Fruit fly (Drosophila melanogaster) whole organism, embryonic: ENCODE results near the gene CG8301.
A peak's percentile ranks its signal among the peaks of the same experiment; 100 is the strongest.

ENCODE experiments used
- Ada2b ChIP-seq: fragments of 200-800 bp; sonication (Bioruptor generic); IDR thresholded peaks from 2 replicates; pipeline ENCODE4 v1.3.6; 2022; ENCODE audit warnings: missing biosample characterization, missing genetic modification characterization
- Antp ChIP-seq: fragments of 200-800 bp; sonication (Bioruptor generic); optimal IDR thresholded peaks from 3 replicates; lab custom pipeline; 2016; ENCODE audit warnings: missing biosample characterization, missing genetic modification characterization
- CG12104 ChIP-seq: fragments of 200-800 bp; sonication (Bioruptor generic); optimal IDR thresholded peaks from 3 replicates; lab custom pipeline; 2016; ENCODE audit warnings: missing biosample characterization, missing genetic modification characterization
- CG13287 ChIP-seq: fragments of 200-800 bp; sonication (Bioruptor generic); IDR thresholded peaks from 2 replicates; pipeline ENCODE4 v1.3.6; 2022; ENCODE audit warnings: missing biosample characterization, missing genetic modification characterization; ENCODE audit not compliant: partially characterized antibody
- CG1792 ChIP-seq: fragments of 200-800 bp; sonication (Bioruptor generic); optimal IDR thresholded peaks from 2 replicates; lab custom pipeline; 2016; ENCODE audit warnings: missing biosample characterization, missing genetic modification characterization
- CG3065 ChIP-seq: fragments of 200-800 bp; sonication (Bioruptor generic); optimal IDR thresholded peaks from 2 replicates; lab custom pipeline; 2016; ENCODE audit warnings: missing biosample characterization, missing genetic modification characterization
- CG32772 ChIP-seq: fragments of 200-800 bp; sonication (Bioruptor generic); IDR thresholded peaks from 2 replicates; pipeline ENCODE4 v1.3.6; 2022; ENCODE audit warnings: missing biosample characterization, missing genetic modification characterization
- CG4328 ChIP-seq: fragments of 200-800 bp; sonication (Bioruptor generic); optimal IDR thresholded peaks from 3 replicates; lab custom pipeline; 2017; ENCODE audit warnings: missing biosample characterization, missing genetic modification reagents, missing genetic modification characterization
- CG4424 ChIP-seq: fragments of 200-800 bp; sonication (Bioruptor generic); optimal IDR thresholded peaks from 3 replicates; lab custom pipeline; 2016; ENCODE audit warnings: missing biosample characterization, missing genetic modification characterization
- CG4707 ChIP-seq: fragments of 200-800 bp; sonication (Bioruptor generic); optimal IDR thresholded peaks from 2 replicates; lab custom pipeline; 2018; ENCODE audit warnings: missing biosample characterization, mild to moderate bottlenecking, missing genetic modification characterization, moderate library complexity
- CG4730 ChIP-seq: fragments of 200-800 bp; sonication (Bioruptor generic); IDR thresholded peaks from 2 replicates; pipeline ENCODE4 v1.3.6; 2022; ENCODE audit warnings: missing biosample characterization, missing genetic modification characterization
- CG4854 ChIP-seq: fragments of 200-800 bp; sonication (Bioruptor generic); optimal IDR thresholded peaks from 2 replicates; lab custom pipeline; 2016; ENCODE audit warnings: missing biosample characterization, missing genetic modification characterization, inconsistent platforms
- CG7357 ChIP-seq: fragments of 200-800 bp; sonication (Bioruptor generic); IDR thresholded peaks from 3 replicates; pipeline ENCODE4 v1.3.6; 2022; ENCODE audit warnings: missing biosample characterization, missing genetic modification characterization
- CG7745 ChIP-seq: fragments of 200-800 bp; sonication (Bioruptor generic); optimal IDR thresholded peaks from 2 replicates; lab custom pipeline; 2018; ENCODE audit warnings: missing biosample characterization, mild to moderate bottlenecking, missing genetic modification characterization, moderate library complexity
- CG8089 ChIP-seq: fragments of 200-800 bp; sonication (Bioruptor generic); optimal IDR thresholded peaks from 3 replicates; lab custom pipeline; 2016; ENCODE audit warnings: missing biosample characterization, missing genetic modification characterization
- CG9215 ChIP-seq: fragments of 200-800 bp; sonication (Bioruptor generic); IDR thresholded peaks from 2 replicates; pipeline ENCODE4 v1.3.6; 2022; ENCODE audit warnings: missing biosample characterization, missing genetic modification characterization
- CG9609 ChIP-seq: fragments of 200-800 bp; sonication (Bioruptor generic); optimal IDR thresholded peaks from 3 replicates; lab custom pipeline; 2016; ENCODE audit warnings: missing biosample characterization, missing genetic modification characterization
- Camta ChIP-seq: fragments of 200-800 bp; sonication (Bioruptor generic); optimal IDR thresholded peaks from 2 replicates; lab custom pipeline; 2016; ENCODE audit warnings: missing biosample characterization, missing genetic modification characterization
- Chrac-16 ChIP-seq: fragments of 200-800 bp; sonication (Bioruptor generic); optimal IDR thresholded peaks from 3 replicates; lab custom pipeline; 2016; ENCODE audit warnings: missing biosample characterization, missing genetic modification characterization
- CrebB ChIP-seq: fragments of 200-800 bp; sonication (Bioruptor generic); optimal IDR thresholded peaks from 3 replicates; lab custom pipeline; 2018; ENCODE audit warnings: missing biosample characterization, mild to moderate bottlenecking, missing genetic modification characterization
- Fer1 ChIP-seq: fragments of 200-800 bp; sonication (Bioruptor generic); optimal IDR thresholded peaks from 2 replicates; lab custom pipeline; 2017; ENCODE audit warnings: missing biosample characterization, mild to moderate bottlenecking, missing genetic modification characterization
- Hr78 ChIP-seq, 2 experiments: fragments of 200-800 bp in 1 of 2; fragments of >200 bp in 1 of 2; sonication (Bioruptor generic) in 1 of 2; optimal IDR thresholded peaks; 2 replicates each; lab custom pipeline; 2017 to 2019; ENCODE audit warnings: missing biosample characterization in 2 of 2, missing genetic modification characterization in 2 of 2, mild to moderate bottlenecking in 1 of 2, moderate library complexity in 1 of 2
- YL-1 ChIP-seq: fragments of 200-800 bp; sonication (Bioruptor generic); optimal IDR thresholded peaks from 3 replicates; lab custom pipeline; 2017; ENCODE audit warnings: missing biosample characterization, mild to moderate bottlenecking, missing genetic modification characterization
- abd-A ChIP-seq: fragments of 200-800 bp; sonication (Bioruptor generic); optimal IDR thresholded peaks from 3 replicates; lab custom pipeline; 2019; ENCODE audit warnings: missing biosample characterization, mild to moderate bottlenecking, missing genetic modification characterization, moderate library complexity
- chif ChIP-seq, 2 experiments: fragments of 200-800 bp; sonication (Bioruptor generic); optimal IDR thresholded peaks; 3 replicates each; lab custom pipeline; 2016; ENCODE audit warnings: missing biosample characterization in 2 of 2, missing genetic modification characterization in 2 of 2
- croc ChIP-seq: fragments of 200-800 bp; sonication (Bioruptor generic); conservative IDR thresholded peaks from 3 replicates; pipeline ENCODE4 v1.3.6; 2022; ENCODE audit warnings: missing biosample characterization, missing genetic modification characterization
- da ChIP-seq: fragments of 200-800 bp; sonication (Bioruptor generic); optimal IDR thresholded peaks from 2 replicates; lab custom pipeline; 2016; ENCODE audit warnings: missing biosample characterization, missing genetic modification characterization
- dati ChIP-seq: fragments of 200-800 bp; sonication (Bioruptor generic); IDR thresholded peaks from 2 replicates; pipeline ENCODE4 v1.3.6; 2022; ENCODE audit warnings: missing biosample characterization, missing genetic modification characterization
- fd64A ChIP-seq: fragments of 200-800 bp; sonication (Bioruptor generic); optimal IDR thresholded peaks from 3 replicates; lab custom pipeline; 2018; ENCODE audit warnings: missing biosample characterization, mild to moderate bottlenecking, missing genetic modification characterization
- ftz-f1 ChIP-seq: fragments of 200-800 bp; sonication (Bioruptor generic); optimal IDR thresholded peaks from 2 replicates; lab custom pipeline; 2016; ENCODE audit warnings: missing biosample characterization, missing genetic modification characterization
- gfzf ChIP-seq: fragments of 200-800 bp; sonication (Bioruptor generic); optimal IDR thresholded peaks from 2 replicates; lab custom pipeline; 2016; ENCODE audit warnings: missing biosample characterization, mild to moderate bottlenecking, missing genetic modification characterization, moderate library complexity
- hbn ChIP-seq: fragments of 200-800 bp; sonication (Bioruptor generic); IDR thresholded peaks from 2 replicates; pipeline ENCODE4 v1.3.6; 2022; ENCODE audit warnings: missing biosample characterization, missing genetic modification characterization; ENCODE audit not compliant: partially characterized antibody
- ind ChIP-seq: fragments of 200-800 bp; sonication (Bioruptor generic); optimal IDR thresholded peaks from 3 replicates; lab custom pipeline; 2016; ENCODE audit warnings: missing biosample characterization, missing genetic modification characterization
- kah ChIP-seq: fragments of 200-800 bp; sonication (Bioruptor generic); optimal IDR thresholded peaks from 2 replicates; lab custom pipeline; 2018; ENCODE audit warnings: missing biosample characterization, mild to moderate bottlenecking, missing genetic modification characterization
- nmo ChIP-seq: fragments of 200-800 bp; sonication (Bioruptor generic); optimal IDR thresholded peaks from 2 replicates; lab custom pipeline; 2018; ENCODE audit warnings: missing biosample characterization, mild to moderate bottlenecking, missing genetic modification characterization, moderate library complexity
- odd ChIP-seq: fragments of 200-800 bp; sonication (Bioruptor generic); optimal IDR thresholded peaks from 2 replicates; lab custom pipeline; 2017; ENCODE audit warnings: missing biosample characterization, mild to moderate bottlenecking, missing genetic modification characterization
- phol ChIP-seq: fragments of 200-800 bp; sonication (Bioruptor generic); optimal IDR thresholded peaks from 3 replicates; lab custom pipeline; 2018; ENCODE audit warnings: missing biosample characterization, mild to moderate bottlenecking, missing genetic modification characterization, moderate library complexity
- psq ChIP-seq: fragments of 200-800 bp; sonication (Bioruptor generic); optimal IDR thresholded peaks from 2 replicates; lab custom pipeline; 2017; ENCODE audit warnings: missing biosample characterization, missing genetic modification characterization
- tin ChIP-seq: fragments of 200-800 bp; sonication (Bioruptor generic); optimal IDR thresholded peaks from 3 replicates; lab custom pipeline; 2016; ENCODE audit warnings: missing biosample characterization, missing genetic modification characterization
- ttk ChIP-seq: fragments of 200-800 bp; sonication (Bioruptor generic); IDR thresholded peaks from 2 replicates; pipeline ENCODE4 v2.1.2; 2022; ENCODE audit warnings: missing biosample characterization, missing genetic modification characterization
- vfl ChIP-seq: fragments of 200-800 bp; sonication (Bioruptor generic); optimal IDR thresholded peaks from 2 replicates; lab custom pipeline; 2016; ENCODE audit warnings: missing biosample characterization, missing genetic modification characterization

Gene CG8301

dm6 chr3R:9590952-9591532 lies 9.9 kb downstream of the CG8301 start, which contains the start of the genes bocks and CG8312 (continued):
- TF ChIP-seq chif (GFP tag; optimal IDR thresholded peaks at IDR 0.05; lab: Kevin White, UChicago) (peak; percentile 28 to 55), psq (GFP tag; lab: Kevin White, UChicago) (no peak), ttk (no peak), odd (GFP tag; lab: Kevin White, UChicago) (peak; percentile 12), CG13287 (GFP tag; lab: Robert Waterston, UW) (no peak), CG4707 (GFP tag; lab: Kevin White, UChicago) (no peak), ind (GFP tag; lab: Kevin White, UChicago) (peak; percentile 26), Fer1 (GFP tag; lab: Kevin White, UChicago) (peak; percentile 48), Hr78 (GFP tag; optimal IDR thresholded peaks at IDR 0.05; lab: Kevin White, UChicago) (no peak), CG4730 (no peak), tin (GFP tag; lab: Kevin White, UChicago) (peak; percentile 58), Antp (GFP tag; lab: Kevin White, UChicago) (peak; percentile 62), CG32772 (GFP tag; lab: Robert Waterston, UW) (no peak), YL-1 (peak; percentile 70), abd-A (tag; lab: Kevin White, UChicago) (no peak), fd64A (GFP tag; lab: Kevin White, UChicago) (no peak), kah (peak; percentile 100), CG9215 (GFP tag; lab: Robert Waterston, UW) (no peak), vfl (GFP tag; lab: Kevin White, UChicago) (no peak), phol (peak; percentile 80), dati (no peak), CG3065 (GFP tag; lab: Kevin White, UChicago) (no peak), CG4328 (GFP tag; lab: Kevin White, UChicago) (no peak), hbn (GFP tag; lab: Robert Waterston, UW) (no peak), CG12104 (no peak), CG8089 (GFP tag; lab: Kevin White, UChicago) (peak; percentile 12), CG4854 (GFP tag; lab: Kevin White, UChicago) (peak; percentile 3), croc (GFP tag; lab: Robert Waterston, UW) (no peak), CrebB (tag; lab: Kevin White, UChicago) (peak; percentile 60), Ada2b (no peak), Chrac-16 (GFP tag; lab: Kevin White, UChicago) (peak; percentile 3), CG7357 (GFP tag; lab: Robert Waterston, UW) (no peak), CG1792 (GFP tag; lab: Kevin White, UChicago) (peak; percentile 44), Camta (GFP tag; lab: Kevin White, UChicago) (peak; percentile 57), ftz-f1 (GFP tag; lab: Kevin White, UChicago) (peak; percentile 35), CG4424 (peak; percentile 50), CG7745 (tag; lab: Kevin White, UChicago) (no peak), gfzf (GFP tag; lab: Kevin White, UChicago) (peak; percentile 95), nmo (GFP tag; lab: Kevin White, UChicago) (peak; percentile 79), CG9609 (GFP tag; lab: Kevin White, UChicago) (peak; percentile 59), da (GFP tag; lab: Kevin White, UChicago) (peak; percentile 46)
